Worm (Caenorhabditis elegans) whole organism, mixed stage, embryonic: ENCODE results near the gene K09C6.3.

Experiments
- M03D4.4 ChIP-seq: sonication (generic microtip); optimal IDR thresholded peaks from 2 replicates; lab custom pipeline; 2017; ENCODE audit warnings: mild to moderate bottlenecking, missing genetic modification characterization, missing compliant biosample characterization
- bed-3 ChIP-seq: fragments of 200-800 bp; sonication (Bioruptor generic); optimal IDR thresholded peaks from 3 replicates; lab custom pipeline; 2018; ENCODE audit warnings: mild to moderate bottlenecking, missing genetic modification characterization, moderate library complexity, missing compliant biosample characterization
- blmp-1 ChIP-seq: fragments of 150-350 bp; optimal IDR thresholded peaks from 2 replicates; lab custom pipeline; 2014; ENCODE audit warnings: missing biosample characterization, missing genetic modification characterization
- ceh-39 ChIP-seq: fragments of 150-350 bp; optimal IDR thresholded peaks from 2 replicates; lab custom pipeline; 2014; ENCODE audit warnings: missing biosample characterization, missing genetic modification characterization
- ceh-43 ChIP-seq: fragments of 200-800 bp; sonication (Bioruptor generic); optimal IDR thresholded peaks from 2 replicates; lab custom pipeline; 2018; ENCODE audit warnings: mild to moderate bottlenecking, missing genetic modification characterization, moderate library complexity, missing compliant biosample characterization
- ceh-83 ChIP-seq: fragments of 200-800 bp; sonication (Bioruptor generic); optimal IDR thresholded peaks from 2 replicates; lab custom pipeline; 2018; ENCODE audit warnings: mild to moderate bottlenecking, missing genetic modification characterization, missing compliant biosample characterization
- ces-1 ChIP-seq: fragments of 150-350 bp; optimal IDR thresholded peaks from 2 replicates; lab custom pipeline; 2014; ENCODE audit warnings: missing biosample characterization, missing genetic modification reagents, missing genetic modification characterization
- cnd-1 ChIP-seq: fragments of 200-800 bp; sonication (Bioruptor generic); optimal IDR thresholded peaks from 2 replicates; lab custom pipeline; 2018; ENCODE audit warnings: mild to moderate bottlenecking, missing genetic modification characterization, missing compliant biosample characterization
- drap-1 ChIP-seq: fragments of 200-800 bp; sonication (Bioruptor generic); optimal IDR thresholded peaks from 3 replicates; lab custom pipeline; 2018; ENCODE audit warnings: mild to moderate bottlenecking, missing genetic modification characterization, missing compliant biosample characterization
- elt-1 ChIP-seq: sonication (generic microtip); optimal IDR thresholded peaks from 2 replicates; lab custom pipeline; 2017; ENCODE audit warnings: missing genetic modification characterization, mild to moderate bottlenecking, missing compliant biosample characterization, antibody characterized with exemption, moderate library complexity, borderline replicate concordance; ENCODE audit not compliant: insufficient read depth
- elt-3 ChIP-seq: fragments of 150-350 bp; optimal IDR thresholded peaks from 2 replicates; lab custom pipeline; 2014; ENCODE audit warnings: missing biosample characterization, missing genetic modification characterization
- flh-1 ChIP-seq: fragments of 200-800 bp; sonication (Bioruptor generic); optimal IDR thresholded peaks from 2 replicates; lab custom pipeline; 2018; ENCODE audit warnings: mild to moderate bottlenecking, missing genetic modification characterization, moderate library complexity, missing compliant biosample characterization
- ham-2 ChIP-seq: fragments of 200-800 bp; sonication (Bioruptor generic); optimal IDR thresholded peaks from 2 replicates; lab custom pipeline; 2018; ENCODE audit warnings: mild to moderate bottlenecking, missing genetic modification characterization, missing compliant biosample characterization
- hlh-1 ChIP-seq: fragments of 150-350 bp; optimal IDR thresholded peaks from 2 replicates; lab custom pipeline; 2014; ENCODE audit warnings: missing biosample characterization, missing genetic modification reagents, missing genetic modification characterization
- lin-13 ChIP-seq: fragments of 150-350 bp; optimal IDR thresholded peaks from 2 replicates; lab custom pipeline; 2014; ENCODE audit warnings: missing biosample characterization, missing genetic modification characterization
- lin-32 ChIP-seq: fragments of 200-800 bp; sonication (Bioruptor generic); optimal IDR thresholded peaks from 2 replicates; lab custom pipeline; 2018; ENCODE audit warnings: mild to moderate bottlenecking, missing genetic modification characterization, missing compliant biosample characterization
- lsy-2 ChIP-seq: fragments of 150-350 bp; optimal IDR thresholded peaks from 2 replicates; lab custom pipeline; 2014; ENCODE audit warnings: missing biosample characterization, missing genetic modification characterization
- mab-5 ChIP-seq: fragments of 150-350 bp; optimal IDR thresholded peaks from 2 replicates; lab custom pipeline; 2014; ENCODE audit warnings: missing biosample characterization, missing genetic modification characterization
- mep-1 ChIP-seq: fragments of 150-350 bp; optimal IDR thresholded peaks from 2 replicates; lab custom pipeline; 2017; ENCODE audit warnings: missing biosample characterization, missing genetic modification reagents, missing genetic modification characterization, inconsistent platforms
- mls-2 ChIP-seq: sonication (generic microtip); optimal IDR thresholded peaks from 2 replicates; lab custom pipeline; 2016; ENCODE audit warnings: mild to moderate bottlenecking, missing genetic modification characterization, moderate library complexity, missing compliant biosample characterization
- nhr-12 ChIP-seq: fragments of 150-350 bp; optimal IDR thresholded peaks from 2 replicates; lab custom pipeline; 2014; ENCODE audit warnings: missing biosample characterization, missing genetic modification characterization
- nhr-2 ChIP-seq: fragments of 150-350 bp; optimal IDR thresholded peaks from 2 replicates; lab custom pipeline; 2014; ENCODE audit warnings: missing biosample characterization, missing genetic modification characterization
- nhr-28 ChIP-seq: fragments of 150-350 bp; optimal IDR thresholded peaks from 2 replicates; lab custom pipeline; 2014; ENCODE audit warnings: missing biosample characterization, missing genetic modification characterization
- nhr-76 ChIP-seq: sonication (generic microtip); optimal IDR thresholded peaks from 2 replicates; lab custom pipeline; 2017; ENCODE audit warnings: missing biosample characterization, missing genetic modification characterization
- pha-4 ChIP-seq: fragments of 150-350 bp; optimal IDR thresholded peaks from 2 replicates; lab custom pipeline; 2018; ENCODE audit warnings: missing biosample characterization, missing genetic modification reagents, missing genetic modification characterization
- sem-2 ChIP-seq: fragments of 200-800 bp; sonication (Bioruptor generic); optimal IDR thresholded peaks from 2 replicates; lab custom pipeline; 2018; ENCODE audit warnings: mild to moderate bottlenecking, missing genetic modification characterization, missing compliant biosample characterization
- sptf-1 ChIP-seq: sonication (generic microtip); optimal IDR thresholded peaks from 2 replicates; lab custom pipeline; 2017; ENCODE audit warnings: mild to moderate bottlenecking, missing genetic modification characterization, moderate library complexity, missing compliant biosample characterization
- tbx-8 ChIP-seq: fragments of 200-800 bp; sonication (Bioruptor generic); optimal IDR thresholded peaks from 2 replicates; lab custom pipeline; 2018; ENCODE audit warnings: mild to moderate bottlenecking, missing genetic modification characterization, moderate library complexity, missing compliant biosample characterization
- unc-120 ChIP-seq: sonication (generic microtip); optimal IDR thresholded peaks from 2 replicates; lab custom pipeline; 2017; ENCODE audit warnings: missing genetic modification characterization, missing compliant biosample characterization; ENCODE audit not compliant: poor library complexity, severe bottlenecking
- unc-39 ChIP-seq: fragments of 150-350 bp; optimal IDR thresholded peaks from 2 replicates; lab custom pipeline; 2014; ENCODE audit warnings: missing biosample characterization, missing genetic modification characterization
- unc-62 ChIP-seq: fragments of 150-350 bp; optimal IDR thresholded peaks from 2 replicates; lab custom pipeline; 2014; ENCODE audit warnings: missing biosample characterization, missing genetic modification reagents, missing genetic modification characterization
- ztf-11 ChIP-seq: fragments of 150-350 bp; optimal IDR thresholded peaks from 2 replicates; lab custom pipeline; 2014; ENCODE audit warnings: missing biosample characterization, missing genetic modification characterization

K09C6.3 gene

ce11 chrV:852184-852583, at the start of gene K09C6.3:
K09C6.3 (plus strand) TSS chrV:852484.
- no peak for TF ChIP-seq mls-2 (tag; lab: Kevin White, UChicago)
- TF ChIP-seq bed-3 (GFP tag; lab: Kevin White, UChicago), result no peak
- TF ChIP-seq ztf-11 (tag; lab: Kevin White, UChicago), result no peak
- TF ChIP-seq ham-2 (GFP tag; lab: Kevin White, UChicago), result no peak
- no peak for TF ChIP-seq lin-13
- TF ChIP-seq lin-32, result no peak
- TF ChIP-seq ceh-43 (GFP tag; lab: Kevin White, UChicago), result no peak
- no peak for TF ChIP-seq flh-1 (GFP tag; lab: Kevin White, UChicago)
- TF ChIP-seq sptf-1 (tag; lab: Kevin White, UChicago), result no peak
- TF ChIP-seq sem-2 (GFP tag; lab: Kevin White, UChicago), result no peak
- no peak for TF ChIP-seq nhr-76 (tag; lab: Kevin White, UChicago)
- TF ChIP-seq ceh-39 (tag; lab: Kevin White, UChicago), result no peak
- TF ChIP-seq elt-3 (tag; lab: Kevin White, UChicago), result no peak
- TF ChIP-seq nhr-12 (tag; lab: Kevin White, UChicago), result no peak

ce11 chrV:802726-803125, 49.6 kb upstream of the K09C6.3 start:
- TF ChIP-seq mep-1 (tag; lab: Kevin White, UChicago), result no peak
- TF ChIP-seq drap-1 (GFP tag; lab: Kevin White, UChicago), result no peak
- no peak for TF ChIP-seq pha-4 (tag; lab: Kevin White, UChicago)
- no peak for TF ChIP-seq mls-2 (tag; lab: Kevin White, UChicago)
- no peak for TF ChIP-seq lin-32
- no peak for TF ChIP-seq blmp-1 (tag; lab: Kevin White, UChicago)
- TF ChIP-seq nhr-28 (tag; lab: Kevin White, UChicago), result no peak
- no peak for TF ChIP-seq unc-120 (tag; lab: Kevin White, UChicago)
- TF ChIP-seq nhr-76 (tag; lab: Kevin White, UChicago), result no peak
- no peak for TF ChIP-seq lsy-2 (tag; lab: Kevin White, UChicago)
- no peak for TF ChIP-seq elt-1 (tag; lab: Kevin White, UChicago)

- no peak for TF ChIP-seq unc-62 (GFP tag; lab: Kevin White, UChicago)
- TF ChIP-seq elt-3 (tag; lab: Kevin White, UChicago), result no peak
- TF ChIP-seq cnd-1 (tag; lab: Kevin White, UChicago), result no peak
- TF ChIP-seq mls-2 (tag; lab: Kevin White, UChicago), result no peak
Observed at ce11 chrV:803472-803871, 48.8 kb upstream of the K09C6.3 start.

ce11 chrV:804485-804884, 47.8 kb upstream of the K09C6.3 start, which contains the start of gene nhr-270:
nhr-270 (minus strand) TSS chrV:804741.
- no peak for TF ChIP-seq pha-4 (tag; lab: Kevin White, UChicago)
- no peak for TF ChIP-seq ztf-11 (tag; lab: Kevin White, UChicago)
- peak; percentile 36 for TF ChIP-seq elt-1 (tag; lab: Kevin White, UChicago)
- TF ChIP-seq flh-1 (GFP tag; lab: Kevin White, UChicago), result no peak
- no peak for TF ChIP-seq lsy-2 (tag; lab: Kevin White, UChicago)
- no peak for TF ChIP-seq tbx-8 (GFP tag; lab: Kevin White, UChicago)
- TF ChIP-seq cnd-1 (tag; lab: Kevin White, UChicago), result no peak
- no peak for TF ChIP-seq hlh-1 (tag; lab: Kevin White, UChicago)

ce11 chrV:808260-808659, 44.0 kb upstream of the K09C6.3 start:
- TF ChIP-seq drap-1 (GFP tag; lab: Kevin White, UChicago) (no peak), tbx-8 (GFP tag; lab: Kevin White, UChicago) (no peak), ztf-11 (tag; lab: Kevin White, UChicago) (no peak), ces-1 (GFP tag; lab: Kevin White, UChicago) (no peak), ceh-43 (GFP tag; lab: Kevin White, UChicago) (no peak), ceh-83 (GFP tag; lab: Kevin White, UChicago) (no peak), bed-3 (GFP tag; lab: Kevin White, UChicago) (no peak), flh-1 (GFP tag; lab: Kevin White, UChicago) (no peak), lsy-2 (tag; lab: Kevin White, UChicago) (no peak), nhr-28 (tag; lab: Kevin White, UChicago) (no peak), mab-5 (tag; lab: Kevin White, UChicago) (no peak), nhr-2 (no peak), unc-39 (tag; lab: Kevin White, UChicago) (no peak), nhr-12 (tag; lab: Kevin White, UChicago) (no peak), M03D4.4 (tag; lab: Kevin White, UChicago) (no peak)
